Fruit fly (Drosophila melanogaster) whole organism, embryonic: ENCODE measurements around the gene SPR.
A peak's percentile ranks its signal among the peaks of the same experiment; 100 is the strongest.

Experiments used
- Bdp1 ChIP-seq: fragments of 200-800 bp; sonication (Bioruptor generic); optimal IDR thresholded peaks from 3 replicates; lab custom pipeline; 2016; ENCODE audit warnings: missing biosample characterization, missing genetic modification characterization
- CG10321 ChIP-seq: fragments of 200-800 bp; sonication (Bioruptor generic); IDR thresholded peaks from 2 replicates; pipeline ENCODE4 v1.3.6; 2022; ENCODE audit warnings: missing biosample characterization, missing genetic modification characterization
- CG11247 ChIP-seq: fragments of 200-800 bp; sonication (Bioruptor generic); IDR thresholded peaks from 2 replicates; pipeline ENCODE4 v1.3.6; 2022; ENCODE audit warnings: missing biosample characterization, missing genetic modification characterization
- CG11398 ChIP-seq: fragments of 200-800 bp; sonication (Bioruptor generic); optimal IDR thresholded peaks from 2 replicates; lab custom pipeline; 2016; ENCODE audit warnings: missing biosample characterization, missing genetic modification characterization
- CG13123 ChIP-seq: fragments of 200-800 bp; sonication (Bioruptor generic); optimal IDR thresholded peaks from 2 replicates; lab custom pipeline; 2016; ENCODE audit warnings: missing biosample characterization, missing genetic modification characterization
- CG13775 ChIP-seq: fragments of 200-800 bp; sonication (Bioruptor generic); optimal IDR thresholded peaks from 3 replicates; lab custom pipeline; 2017; ENCODE audit warnings: missing biosample characterization, mild to moderate bottlenecking, missing genetic modification characterization
- CG14014 ChIP-seq: fragments of 200-800 bp; sonication (Bioruptor generic); IDR thresholded peaks from 2 replicates; pipeline ENCODE4 v1.3.6; 2022; ENCODE audit warnings: missing biosample characterization, missing genetic modification characterization
- CG16779 ChIP-seq: fragments of 200-800 bp; sonication (Bioruptor generic); IDR thresholded peaks from 2 replicates; pipeline ENCODE4 v1.3.6; 2022; ENCODE audit warnings: missing biosample characterization, missing genetic modification characterization
- CG2116 ChIP-seq: fragments of 200-800 bp; sonication (Bioruptor generic); optimal IDR thresholded peaks from 3 replicates; lab custom pipeline; 2018; ENCODE audit warnings: missing biosample characterization, mild to moderate bottlenecking, missing genetic modification characterization
- CG31441 ChIP-seq: fragments of 200-800 bp; sonication (Bioruptor generic); IDR thresholded peaks from 2 replicates; pipeline ENCODE4 v1.3.6; 2022; ENCODE audit warnings: missing biosample characterization, missing genetic modification characterization
- CG4404 ChIP-seq: fragments of 200-800 bp; sonication (Bioruptor generic); IDR thresholded peaks from 2 replicates; pipeline ENCODE4 v1.3.6; 2022; ENCODE audit warnings: missing biosample characterization, missing genetic modification characterization
- CG6254 ChIP-seq: fragments of 200-800 bp; sonication (Bioruptor generic); optimal IDR thresholded peaks from 3 replicates; lab custom pipeline; 2017; ENCODE audit warnings: mild to moderate bottlenecking, missing biosample characterization, missing genetic modification reagents, missing genetic modification characterization
- CG7745 ChIP-seq: fragments of 200-800 bp; sonication (Bioruptor generic); optimal IDR thresholded peaks from 2 replicates; lab custom pipeline; 2018; ENCODE audit warnings: missing biosample characterization, mild to moderate bottlenecking, missing genetic modification characterization, moderate library complexity
- CG7987 ChIP-seq: fragments of 200-800 bp; sonication (Bioruptor generic); optimal IDR thresholded peaks from 2 replicates; lab custom pipeline; 2018; ENCODE audit warnings: missing biosample characterization, mild to moderate bottlenecking, missing genetic modification characterization, moderate library complexity
- CG8089 ChIP-seq: fragments of 200-800 bp; sonication (Bioruptor generic); optimal IDR thresholded peaks from 3 replicates; lab custom pipeline; 2016; ENCODE audit warnings: missing biosample characterization, missing genetic modification characterization
- CG8765 ChIP-seq: fragments of 200-800 bp; sonication (Bioruptor generic); IDR thresholded peaks from 2 replicates; pipeline ENCODE4 v1.3.6; 2022; ENCODE audit warnings: missing biosample characterization, missing genetic modification characterization
- Chrac-16 ChIP-seq: fragments of 200-800 bp; sonication (Bioruptor generic); optimal IDR thresholded peaks from 3 replicates; lab custom pipeline; 2016; ENCODE audit warnings: missing biosample characterization, missing genetic modification characterization
- D19A ChIP-seq: fragments of 200-800 bp; optimal IDR thresholded peaks from 3 replicates; lab custom pipeline; 2019; ENCODE audit warnings: missing biosample characterization, mild to moderate bottlenecking, missing genetic modification characterization, moderate library complexity
- Dp ChIP-seq: fragments of 200-800 bp; sonication (Bioruptor generic); optimal IDR thresholded peaks from 2 replicates; lab custom pipeline; 2018; ENCODE audit warnings: missing biosample characterization, mild to moderate bottlenecking, missing genetic modification characterization, moderate library complexity
- ERR ChIP-seq: fragments of 200-800 bp; sonication (Bioruptor generic); optimal IDR thresholded peaks from 2 replicates; lab custom pipeline; 2016; ENCODE audit warnings: missing biosample characterization, missing genetic modification characterization
- Hand ChIP-seq: fragments of 200-800 bp; sonication (Bioruptor generic); optimal IDR thresholded peaks from 2 replicates; lab custom pipeline; 2017; ENCODE audit warnings: mild to moderate bottlenecking, missing biosample characterization, missing genetic modification reagents, missing genetic modification characterization
- Hr78 ChIP-seq, 2 experiments: fragments of 200-800 bp in 1 of 2; fragments of >200 bp in 1 of 2; sonication (Bioruptor generic) in 1 of 2; optimal IDR thresholded peaks; 2 replicates each; lab custom pipeline; 2017 to 2019; ENCODE audit warnings: missing biosample characterization in 2 of 2, missing genetic modification characterization in 2 of 2, mild to moderate bottlenecking in 1 of 2, moderate library complexity in 1 of 2
- Lpt ChIP-seq: fragments of >200 bp; optimal IDR thresholded peaks from 2 replicates; lab custom pipeline; 2018; ENCODE audit warnings: missing biosample characterization, missing genetic modification characterization
- Mrtf ChIP-seq: fragments of 200-800 bp; sonication (Bioruptor generic); IDR thresholded peaks from 3 replicates; pipeline ENCODE4 v1.3.6; 2022; ENCODE audit warnings: missing biosample characterization, missing genetic modification characterization
- Oaz ChIP-seq: fragments of 200-800 bp; sonication (Bioruptor generic); IDR thresholded peaks from 2 replicates; pipeline ENCODE4 v1.3.6; 2022; ENCODE audit warnings: missing biosample characterization, missing genetic modification characterization
- Ravus ChIP-seq: fragments of 200-800 bp; sonication (Bioruptor generic); IDR thresholded peaks from 2 replicates; pipeline ENCODE4 v1.3.6; 2022; ENCODE audit warnings: missing biosample characterization, missing genetic modification characterization
- Usf ChIP-seq: fragments of 200-800 bp; sonication (Bioruptor generic); optimal IDR thresholded peaks from 2 replicates; lab custom pipeline; 2017; ENCODE audit warnings: missing genotype, missing biosample characterization, missing genetic modification characterization
- crol ChIP-seq: fragments of 200-800 bp; sonication (Bioruptor generic); IDR thresholded peaks from 2 replicates; pipeline ENCODE4 v1.3.6; 2022; ENCODE audit warnings: missing biosample characterization, missing genetic modification characterization
- dimm ChIP-seq: fragments of 200-800 bp; sonication (Bioruptor generic); IDR thresholded peaks from 2 replicates; pipeline ENCODE4 v1.3.6; 2022; ENCODE audit warnings: missing biosample characterization, missing genetic modification characterization
- eve ChIP-seq, 2 experiments: fragments of >200 bp; optimal IDR thresholded peaks; 2 replicates each; lab custom pipeline; 2017; ENCODE audit warnings: missing biosample characterization in 2 of 2, missing genetic modification characterization in 2 of 2
- ewg ChIP-seq: fragments of 200-800 bp; sonication (Bioruptor generic); optimal IDR thresholded peaks from 3 replicates; lab custom pipeline; 2017; ENCODE audit warnings: mild to moderate bottlenecking, missing biosample characterization, missing genetic modification reagents, missing genetic modification characterization
- exex ChIP-seq: fragments of 200-800 bp; sonication (Bioruptor generic); optimal IDR thresholded peaks from 4 replicates; lab custom pipeline; 2018; ENCODE audit warnings: missing biosample characterization, mild to moderate bottlenecking, missing genetic modification characterization, moderate library complexity
- fd64A ChIP-seq: fragments of 200-800 bp; sonication (Bioruptor generic); optimal IDR thresholded peaks from 3 replicates; lab custom pipeline; 2018; ENCODE audit warnings: missing biosample characterization, mild to moderate bottlenecking, missing genetic modification characterization
- gsb ChIP-seq: fragments of 200-800 bp; sonication (Bioruptor generic); IDR thresholded peaks from 2 replicates; pipeline ENCODE4 v1.3.6; 2022; ENCODE audit warnings: missing biosample characterization, missing genetic modification characterization
- her ChIP-seq: fragments of 200-800 bp; sonication (Bioruptor generic); optimal IDR thresholded peaks from 2 replicates; lab custom pipeline; 2016; ENCODE audit warnings: missing biosample characterization, missing genetic modification characterization
- klu ChIP-seq: fragments of 200-800 bp; sonication (Bioruptor generic); IDR thresholded peaks from 2 replicates; pipeline ENCODE4 v1.3.6; 2022; ENCODE audit warnings: missing biosample characterization, missing genetic modification characterization
- luna ChIP-seq: fragments of 200-800 bp; sonication (Bioruptor generic); optimal IDR thresholded peaks from 2 replicates; lab custom pipeline; 2016; ENCODE audit warnings: missing biosample characterization, missing genetic modification characterization
- mam ChIP-seq: fragments of 200-800 bp; sonication (Bioruptor generic); optimal IDR thresholded peaks from 3 replicates; lab custom pipeline; 2016; ENCODE audit warnings: missing biosample characterization, missing genetic modification characterization
- run ChIP-seq: fragments of 200-800 bp; sonication (Bioruptor generic); optimal IDR thresholded peaks from 3 replicates; lab custom pipeline; 2018; ENCODE audit warnings: missing biosample characterization, mild to moderate bottlenecking, missing genetic modification characterization
- sim ChIP-seq: fragments of 200-800 bp; sonication (Bioruptor generic); IDR thresholded peaks from 2 replicates; pipeline ENCODE4 v1.3.6; 2022; ENCODE audit warnings: missing biosample characterization, missing genetic modification characterization
- so ChIP-seq: fragments of 200-800 bp; sonication (Bioruptor generic); IDR thresholded peaks from 3 replicates; pipeline ENCODE4 v1.3.6; 2022; ENCODE audit warnings: missing biosample characterization, missing genetic modification characterization
- sr ChIP-seq: fragments of 200-800 bp; sonication (Bioruptor generic); IDR thresholded peaks from 3 replicates; pipeline ENCODE4 v1.3.6; 2022; ENCODE audit warnings: missing biosample characterization, missing genetic modification characterization
- sug ChIP-seq: fragments of 200-800 bp; optimal IDR thresholded peaks from 2 replicates; lab custom pipeline; 2019; ENCODE audit warnings: missing biosample characterization, mild to moderate bottlenecking, missing genetic modification characterization, moderate library complexity
- tap ChIP-seq: fragments of 200-800 bp; optimal IDR thresholded peaks from 3 replicates; lab custom pipeline; 2019; ENCODE audit warnings: missing biosample characterization, mild to moderate bottlenecking, missing genetic modification characterization, moderate library complexity
- tin ChIP-seq: fragments of 200-800 bp; sonication (Bioruptor generic); optimal IDR thresholded peaks from 3 replicates; lab custom pipeline; 2016; ENCODE audit warnings: missing biosample characterization, missing genetic modification characterization
- tio ChIP-seq: fragments of 200-800 bp; sonication (Bioruptor generic); optimal IDR thresholded peaks from 2 replicates; lab custom pipeline; 2017; ENCODE audit warnings: missing biosample characterization, missing genetic modification characterization, inconsistent platforms
- tll ChIP-seq, 2 experiments: fragments of 200-800 bp in 1 of 2; fragments of >200 bp in 1 of 2; sonication (Bioruptor generic) in 1 of 2; optimal IDR thresholded peaks; 2 replicates each; lab custom pipeline; 2017 to 2019; ENCODE audit warnings: missing biosample characterization in 2 of 2, missing genetic modification characterization in 2 of 2, mild to moderate bottlenecking in 1 of 2, moderate library complexity in 1 of 2
- trem ChIP-seq: fragments of 200-800 bp; optimal IDR thresholded peaks from 3 replicates; lab custom pipeline; 2019; ENCODE audit warnings: missing biosample characterization, mild to moderate bottlenecking, missing genetic modification characterization, moderate library complexity
- twi ChIP-seq: fragments of 200-800 bp; optimal IDR thresholded peaks from 2 replicates; lab custom pipeline; 2019; ENCODE audit warnings: missing biosample characterization, mild to moderate bottlenecking, missing genetic modification characterization, moderate library complexity
- vvl ChIP-seq: fragments of 200-800 bp; sonication (Bioruptor generic); IDR thresholded peaks from 2 replicates; pipeline ENCODE4 v1.3.6; 2022; ENCODE audit warnings: missing biosample characterization, missing genetic modification characterization
- zf30C ChIP-seq: fragments of 200-800 bp; sonication (Bioruptor generic); optimal IDR thresholded peaks from 3 replicates; lab custom pipeline; 2018; ENCODE audit warnings: missing biosample characterization, mild to moderate bottlenecking, missing genetic modification characterization

Gene SPR

dm6 chrX:5516783-5517571, 70.5 kb downstream of the SPR start (continued):
- TF ChIP-seq CG6254 (GFP tag; lab: Kevin White, UChicago): peak; percentile 38
- no peak for TF ChIP-seq CG8089
- TF ChIP-seq gsb (GFP tag; lab: Robert Waterston, UW): no peak
- TF ChIP-seq tin (GFP tag; lab: Kevin White, UChicago): no peak
- TF ChIP-seq CG31441 (GFP tag; lab: Robert Waterston, UW): peak; percentile 59
- TF ChIP-seq Oaz (GFP tag; lab: Robert Waterston, UW): no peak
- TF ChIP-seq Ravus (GFP tag; lab: Robert Waterston, UW): peak; percentile 47; the same call in 1 of the 2 replicates
- TF ChIP-seq Hr78 (GFP tag; optimal IDR thresholded peaks at IDR 0.05; lab: Kevin White, UChicago): peak in 1 of 2 experiments; percentile 75
- TF ChIP-seq eve (GFP tag; optimal IDR thresholded peaks at IDR 0.05; lab: Kevin White, UChicago): peak in 1 of 2 experiments; percentile 58
- peak; percentile 45 for TF ChIP-seq D19A (tag; lab: Kevin White, UChicago)
- peak; percentile 25 for TF ChIP-seq her (GFP tag; lab: Kevin White, UChicago)
- no peak for TF ChIP-seq tll (GFP tag; optimal IDR thresholded peaks at IDR 0.05; lab: Kevin White, UChicago)
- peak; percentile 26 for TF ChIP-seq tio
- peak; percentile 11 for TF ChIP-seq exex (tag; lab: Kevin White, UChicago)
- peak; percentile 69; the same call in 1 of the 2 replicates for TF ChIP-seq vvl (GFP tag; lab: Robert Waterston, UW)
- peak; percentile 48 for TF ChIP-seq twi (tag; lab: Kevin White, UChicago)
- TF ChIP-seq CG16779 (GFP tag; lab: Robert Waterston, UW): no peak
- no peak for TF ChIP-seq CG13123
- peak; percentile 33 for TF ChIP-seq CG13775
- no peak for TF ChIP-seq Hand (GFP tag; lab: Kevin White, UChicago)
- TF ChIP-seq run (tag; lab: Kevin White, UChicago): peak; percentile 7
- TF ChIP-seq klu (GFP tag; lab: Robert Waterston, UW): no peak
- no peak for TF ChIP-seq ERR (GFP tag; lab: Kevin White, UChicago)
- no peak for TF ChIP-seq CG4404 (GFP tag; lab: Robert Waterston, UW)
- no peak for TF ChIP-seq sr (GFP tag; lab: Robert Waterston, UW)
- TF ChIP-seq luna: no peak
- TF ChIP-seq trem (tag; lab: Kevin White, UChicago): no peak
- no peak for TF ChIP-seq Usf (GFP tag; lab: Kevin White, UChicago)
- no peak for TF ChIP-seq Mrtf (GFP tag; lab: Robert Waterston, UW)
- no peak for TF ChIP-seq CG11247 (GFP tag; lab: Robert Waterston, UW)
- TF ChIP-seq Chrac-16 (GFP tag; lab: Kevin White, UChicago): peak; percentile 38
- no peak for TF ChIP-seq Bdp1 (GFP tag; lab: Kevin White, UChicago)
- TF ChIP-seq CG11398: no peak
- peak; percentile 33 for TF ChIP-seq sug (tag; lab: Kevin White, UChicago)
- no peak for TF ChIP-seq dimm (GFP tag; lab: Robert Waterston, UW)
- TF ChIP-seq tap: no peak
- TF ChIP-seq CG2116: no peak
- no peak for TF ChIP-seq ewg (GFP tag; lab: Kevin White, UChicago)
- no peak for TF ChIP-seq Lpt (GFP tag; lab: Kevin White, UChicago)
- peak; percentile 21 for TF ChIP-seq zf30C (GFP tag; lab: Kevin White, UChicago)
- peak; percentile 23 for TF ChIP-seq CG7987 (GFP tag; lab: Kevin White, UChicago)
- TF ChIP-seq fd64A (GFP tag; lab: Kevin White, UChicago): no peak
- peak; percentile 44 for TF ChIP-seq CG14014 (GFP tag; lab: Robert Waterston, UW)
- no peak for TF ChIP-seq CG8765 (GFP tag; lab: Robert Waterston, UW)
- no peak for TF ChIP-seq Dp
- no peak for TF ChIP-seq crol (GFP tag; lab: Robert Waterston, UW)
- no peak for TF ChIP-seq sim (GFP tag; lab: Robert Waterston, UW)
- TF ChIP-seq so: no peak; the same call in 2 of the 3 replicates
- no peak for TF ChIP-seq CG7745 (tag; lab: Kevin White, UChicago)
- no peak for TF ChIP-seq mam (GFP tag; lab: Kevin White, UChicago)
- no peak for TF ChIP-seq CG10321 (GFP tag; lab: Robert Waterston, UW)
